Fruit fly (Drosophila melanogaster) whole organism, embryonic: ENCODE results near the gene Paics.
A peak's percentile ranks its signal among the peaks of the same experiment; 100 is the strongest.

Experiments used
- C15 ChIP-seq: fragments of 200-800 bp; sonication (Bioruptor generic); IDR thresholded peaks from 3 replicates; pipeline ENCODE4 v1.3.6; 2022; ENCODE audit warnings: missing biosample characterization, missing genetic modification characterization
- CG10565 ChIP-seq: fragments of 200-800 bp; sonication (Bioruptor generic); optimal IDR thresholded peaks from 3 replicates; lab custom pipeline; 2016; ENCODE audit warnings: missing biosample characterization, mild to moderate bottlenecking, missing genetic modification characterization
- CG11504 ChIP-seq: fragments of 200-800 bp; sonication (Bioruptor generic); optimal IDR thresholded peaks from 3 replicates; lab custom pipeline; 2019; ENCODE audit warnings: missing biosample characterization, mild to moderate bottlenecking, missing genetic modification characterization, moderate library complexity
- CG11696 ChIP-seq: fragments of 200-800 bp; sonication (Bioruptor generic); IDR thresholded peaks from 2 replicates; pipeline ENCODE4 v1.3.6; 2022; ENCODE audit warnings: missing biosample characterization, missing genetic modification characterization
- CG12236 ChIP-seq: fragments of 200-800 bp; sonication (Bioruptor generic); optimal IDR thresholded peaks from 2 replicates; lab custom pipeline; 2016; ENCODE audit warnings: missing biosample characterization, missing genetic modification characterization
- CG12659 ChIP-seq: fragments of 200-800 bp; sonication (Bioruptor generic); optimal IDR thresholded peaks from 3 replicates; lab custom pipeline; 2017; ENCODE audit warnings: mild to moderate bottlenecking, missing biosample characterization, missing genetic modification reagents, missing genetic modification characterization
- CG12744 ChIP-seq: fragments of 200-800 bp; sonication (Bioruptor generic); optimal IDR thresholded peaks from 2 replicates; lab custom pipeline; 2016; ENCODE audit warnings: missing biosample characterization, missing genetic modification characterization
- CG12942 ChIP-seq: fragments of 200-800 bp; sonication (Bioruptor generic); optimal IDR thresholded peaks from 3 replicates; lab custom pipeline; 2016; ENCODE audit warnings: missing biosample characterization, missing genetic modification characterization
- CG13123 ChIP-seq: fragments of 200-800 bp; sonication (Bioruptor generic); optimal IDR thresholded peaks from 2 replicates; lab custom pipeline; 2016; ENCODE audit warnings: missing biosample characterization, missing genetic modification characterization
- CG13624 ChIP-seq: fragments of 200-800 bp; sonication (Bioruptor generic); optimal IDR thresholded peaks from 2 replicates; lab custom pipeline; 2016; ENCODE audit warnings: missing biosample characterization, missing genetic modification characterization
- CG14667 ChIP-seq: fragments of 200-800 bp; sonication (Bioruptor generic); IDR thresholded peaks from 2 replicates; pipeline ENCODE4 v1.3.6; 2022; ENCODE audit warnings: missing biosample characterization, missing genetic modification characterization
- CG17328 ChIP-seq: fragments of 200-800 bp; sonication (Bioruptor generic); IDR thresholded peaks from 2 replicates; pipeline ENCODE4 v1.3.6; 2022; ENCODE audit warnings: missing biosample characterization, missing genetic modification characterization
- CG17359 ChIP-seq: fragments of 200-800 bp; sonication (Bioruptor generic); optimal IDR thresholded peaks from 3 replicates; lab custom pipeline; 2018; ENCODE audit warnings: missing biosample characterization, mild to moderate bottlenecking, missing genetic modification characterization, moderate library complexity
- CG18764 ChIP-seq: fragments of 200-800 bp; sonication (Bioruptor generic); optimal IDR thresholded peaks from 3 replicates; lab custom pipeline; 2016; ENCODE audit warnings: missing biosample characterization, missing genetic modification characterization
- CG2889 ChIP-seq: fragments of 200-800 bp; sonication (Bioruptor generic); IDR thresholded peaks from 3 replicates; pipeline ENCODE4 v1.3.6; 2022; ENCODE audit warnings: missing biosample characterization, missing genetic modification characterization
- CG3726 ChIP-seq: fragments of 200-800 bp; sonication (Bioruptor generic); IDR thresholded peaks from 3 replicates; pipeline ENCODE4, ENCODE4 v1.3.6; 2022; ENCODE audit warnings: missing biosample characterization, missing genetic modification characterization
- CG5180 ChIP-seq: fragments of 200-800 bp; sonication (Bioruptor generic); optimal IDR thresholded peaks from 3 replicates; lab custom pipeline; 2017; ENCODE audit warnings: missing biosample characterization, missing genetic modification characterization, mild to moderate bottlenecking, moderate library complexity, missing genetic modification reagents
- CG5953 ChIP-seq: fragments of 200-800 bp; sonication (Bioruptor generic); IDR thresholded peaks from 2 replicates; pipeline ENCODE4 v1.3.6; 2022; ENCODE audit warnings: missing biosample characterization, missing genetic modification characterization
- CG6272 ChIP-seq: fragments of 200-800 bp; sonication (Bioruptor generic); IDR thresholded peaks from 2 replicates; pipeline ENCODE4 v1.3.6; 2022; ENCODE audit warnings: missing biosample characterization, missing genetic modification characterization
- CG6654 ChIP-seq: fragments of 200-800 bp; sonication (Bioruptor generic); optimal IDR thresholded peaks from 2 replicates; lab custom pipeline; 2017; ENCODE audit warnings: missing biosample characterization, mild to moderate bottlenecking, missing genetic modification characterization
- CG8089 ChIP-seq: fragments of 200-800 bp; sonication (Bioruptor generic); optimal IDR thresholded peaks from 3 replicates; lab custom pipeline; 2016; ENCODE audit warnings: missing biosample characterization, missing genetic modification characterization
- Deaf1 ChIP-seq: fragments of 200-800 bp; optimal IDR thresholded peaks from 3 replicates; lab custom pipeline; 2019; ENCODE audit warnings: missing biosample characterization, mild to moderate bottlenecking, missing genetic modification characterization, moderate library complexity
- Doc2 ChIP-seq: fragments of 200-800 bp; sonication (Bioruptor generic); IDR thresholded peaks from 2 replicates; pipeline ENCODE4 v1.3.6; 2022; ENCODE audit warnings: missing biosample characterization, missing genetic modification characterization
- HLH3B ChIP-seq: fragments of 200-800 bp; sonication (Bioruptor generic); IDR thresholded peaks from 2 replicates; pipeline ENCODE4 v1.3.6; 2022; ENCODE audit warnings: missing biosample characterization, missing genetic modification characterization
- HmgZ ChIP-seq: fragments of 200-800 bp; sonication (Bioruptor generic); optimal IDR thresholded peaks from 2 replicates; lab custom pipeline; 2018; ENCODE audit warnings: missing biosample characterization, mild to moderate bottlenecking, missing genetic modification characterization
- Kr ChIP-seq: fragments of 200-800 bp; sonication (Bioruptor generic); optimal IDR thresholded peaks from 2 replicates; lab custom pipeline; 2017; ENCODE audit warnings: missing biosample characterization, mild to moderate bottlenecking, missing genetic modification characterization
- MESR4 ChIP-seq: fragments of 200-800 bp; sonication (Bioruptor generic); optimal IDR thresholded peaks from 2 replicates; lab custom pipeline; 2018; ENCODE audit warnings: missing biosample characterization, mild to moderate bottlenecking, missing genetic modification characterization, moderate library complexity
- Mrtf ChIP-seq: fragments of 200-800 bp; sonication (Bioruptor generic); IDR thresholded peaks from 3 replicates; pipeline ENCODE4 v1.3.6; 2022; ENCODE audit warnings: missing biosample characterization, missing genetic modification characterization
- NK7.1 ChIP-seq: fragments of 200-800 bp; sonication (Bioruptor generic); optimal IDR thresholded peaks from 3 replicates; lab custom pipeline; 2016; ENCODE audit warnings: missing biosample characterization, missing genetic modification characterization
- NfI ChIP-seq: fragments of 200-800 bp; sonication (Bioruptor generic); optimal IDR thresholded peaks from 3 replicates; lab custom pipeline; 2018; ENCODE audit warnings: missing biosample characterization, mild to moderate bottlenecking, missing genetic modification characterization, moderate library complexity
- Vsx1 ChIP-seq: fragments of 200-800 bp; sonication (Bioruptor generic); optimal IDR thresholded peaks from 2 replicates; lab custom pipeline; 2017; ENCODE audit warnings: missing biosample characterization, mild to moderate bottlenecking, missing genetic modification characterization, missing genetic modification reagents
- bowl ChIP-seq: fragments of 200-800 bp; sonication (Bioruptor generic); IDR thresholded peaks from 2 replicates; pipeline ENCODE4 v1.3.6; 2022; ENCODE audit warnings: missing biosample characterization, missing genetic modification characterization
- btn ChIP-seq: fragments of 200-800 bp; sonication (Bioruptor generic); optimal IDR thresholded peaks from 2 replicates; lab custom pipeline; 2016; ENCODE audit warnings: missing biosample characterization, missing genetic modification characterization
- cato ChIP-seq: fragments of 200-800 bp; sonication (Bioruptor generic); optimal IDR thresholded peaks from 2 replicates; lab custom pipeline; 2016; ENCODE audit warnings: missing biosample characterization, missing genetic modification characterization, borderline replicate concordance
- danr ChIP-seq: fragments of 200-800 bp; sonication (Bioruptor generic); IDR thresholded peaks from 2 replicates; pipeline ENCODE4 v1.3.6; 2022; ENCODE audit warnings: missing biosample characterization, missing genetic modification characterization
- dimm ChIP-seq: fragments of 200-800 bp; sonication (Bioruptor generic); IDR thresholded peaks from 2 replicates; pipeline ENCODE4 v1.3.6; 2022; ENCODE audit warnings: missing biosample characterization, missing genetic modification characterization
- emc ChIP-seq: fragments of 200-800 bp; sonication (Bioruptor generic); optimal IDR thresholded peaks from 2 replicates; lab custom pipeline; 2016; ENCODE audit warnings: missing biosample characterization, missing genetic modification characterization
- eyg ChIP-seq: fragments of 200-800 bp; sonication (Bioruptor generic); optimal IDR thresholded peaks from 3 replicates; lab custom pipeline; 2016; ENCODE audit warnings: missing biosample characterization, missing genetic modification characterization
- gem ChIP-seq: fragments of 200-800 bp; sonication (Bioruptor generic); optimal IDR thresholded peaks from 2 replicates; lab custom pipeline; 2019; ENCODE audit warnings: missing biosample characterization, mild to moderate bottlenecking, missing genetic modification characterization, moderate library complexity
- gro ChIP-seq: fragments of 200-800 bp; sonication (Bioruptor generic); optimal IDR thresholded peaks from 2 replicates; lab custom pipeline; 2016; ENCODE audit warnings: missing biosample characterization, missing genetic modification characterization
- hb ChIP-seq: fragments of 200-800 bp; sonication (Bioruptor generic); IDR thresholded peaks from 3 replicates; pipeline ENCODE4 v1.3.6; 2022; ENCODE audit warnings: missing biosample characterization, missing genetic modification characterization; ENCODE audit not compliant: partially characterized antibody
- jing ChIP-seq: fragments of 200-800 bp; sonication (Bioruptor generic); optimal IDR thresholded peaks from 2 replicates; lab custom pipeline; 2018; ENCODE audit warnings: missing biosample characterization, mild to moderate bottlenecking, missing genetic modification characterization
- kni ChIP-seq: fragments of 200-800 bp; sonication (Bioruptor generic); optimal IDR thresholded peaks from 3 replicates; lab custom pipeline; 2017; ENCODE audit warnings: mild to moderate bottlenecking, missing biosample characterization, missing genetic modification reagents, missing genetic modification characterization
- lbe ChIP-seq: fragments of 200-800 bp; sonication (Bioruptor generic); optimal IDR thresholded peaks from 2 replicates; lab custom pipeline; 2016; ENCODE audit warnings: missing biosample characterization, mild to moderate bottlenecking, missing genetic modification characterization
- lmd ChIP-seq: fragments of 200-800 bp; sonication (Bioruptor generic); IDR thresholded peaks from 2 replicates; pipeline ENCODE4 v1.3.6; 2022; ENCODE audit warnings: missing biosample characterization, missing genetic modification characterization
- mirr ChIP-seq: fragments of 200-800 bp; sonication (Bioruptor generic); optimal IDR thresholded peaks from 3 replicates; lab custom pipeline; 2018; ENCODE audit warnings: missing biosample characterization, mild to moderate bottlenecking, missing genetic modification characterization
- nmo ChIP-seq: fragments of 200-800 bp; sonication (Bioruptor generic); optimal IDR thresholded peaks from 2 replicates; lab custom pipeline; 2018; ENCODE audit warnings: missing biosample characterization, mild to moderate bottlenecking, missing genetic modification characterization, moderate library complexity
- peb ChIP-seq: fragments of 200-800 bp; sonication (Bioruptor generic); IDR thresholded peaks from 2 replicates; pipeline ENCODE4 v1.3.6; 2022; ENCODE audit warnings: missing biosample characterization, missing genetic modification characterization
- pnt ChIP-seq: fragments of 200-800 bp; sonication (Bioruptor generic); optimal IDR thresholded peaks from 3 replicates; lab custom pipeline; 2016; ENCODE audit warnings: missing biosample characterization, missing genetic modification characterization
- unpg ChIP-seq: fragments of 200-800 bp; sonication (Bioruptor generic); optimal IDR thresholded peaks from 3 replicates; lab custom pipeline; 2018; ENCODE audit warnings: missing biosample characterization, mild to moderate bottlenecking, missing genetic modification characterization, moderate library complexity
- zfh2 ChIP-seq: fragments of 200-800 bp; sonication (Bioruptor generic); optimal IDR thresholded peaks from 2 replicates; lab custom pipeline; 2016; ENCODE audit warnings: missing biosample characterization, missing genetic modification characterization

The Paics gene

dm6 chrX:12737057-12737734 is 23.2 kb downstream of the Paics start (continued):
- TF ChIP-seq unpg (GFP tag; lab: Kevin White, UChicago) (peak; percentile 8), gem (tag; lab: Kevin White, UChicago) (peak; percentile 8), Mrtf (no peak), dimm (GFP tag; lab: Robert Waterston, UW) (no peak), CG8089 (GFP tag; lab: Kevin White, UChicago) (no peak), CG18764 (no peak), CG11696 (GFP tag; lab: Robert Waterston, UW) (no peak), CG10565 (GFP tag; lab: Kevin White, UChicago) (no peak), Deaf1 (tag; lab: Kevin White, UChicago) (no peak), kni (GFP tag; lab: Kevin White, UChicago) (peak; percentile 99), MESR4 (GFP tag; lab: Kevin White, UChicago) (no peak), Vsx1 (no peak), eyg (GFP tag; lab: Kevin White, UChicago) (no peak), pnt (GFP tag; lab: Kevin White, UChicago) (no peak), jing (no peak), zfh2 (GFP tag; lab: Kevin White, UChicago) (no peak), CG17359 (tag; lab: Kevin White, UChicago) (no peak), Doc2 (GFP tag; lab: Robert Waterston, UW) (no peak), lbe (GFP tag; lab: Kevin White, UChicago) (peak; percentile 61), HLH3B (GFP tag; lab: Robert Waterston, UW) (no peak), bowl (GFP tag; lab: Robert Waterston, UW) (no peak), CG14667 (GFP tag; lab: Robert Waterston, UW) (no peak), CG12942 (no peak), nmo (GFP tag; lab: Kevin White, UChicago) (no peak), NK7.1 (GFP tag; lab: Kevin White, UChicago) (peak; percentile 27), CG12744 (GFP tag; lab: Kevin White, UChicago) (no peak), CG12659 (GFP tag; lab: Kevin White, UChicago) (no peak), cato (GFP tag; lab: Kevin White, UChicago) (no peak), C15 (GFP tag; lab: Robert Waterston, UW) (no peak), CG6272 (GFP tag; lab: Robert Waterston, UW) (no peak), peb (GFP tag; lab: Robert Waterston, UW) (no peak), CG6654 (GFP tag; lab: Kevin White, UChicago) (no peak), CG17328 (GFP tag; lab: Robert Waterston, UW) (no peak), CG5180 (GFP tag; lab: Kevin White, UChicago) (peak; percentile 69), CG2889 (GFP tag; lab: Robert Waterston, UW) (no peak), gro (GFP tag; lab: Kevin White, UChicago) (no peak), NfI (GFP tag; lab: Kevin White, UChicago) (no peak), CG13123 (no peak), btn (GFP tag; lab: Kevin White, UChicago) (no peak), HmgZ (no peak), CG11504 (peak; percentile 1), CG5953 (GFP tag; lab: Robert Waterston, UW) (no peak), emc (GFP tag; lab: Kevin White, UChicago) (no peak), danr (no peak), CG12236 (GFP tag; lab: Kevin White, UChicago) (no peak), lmd (GFP tag; lab: Robert Waterston, UW) (no peak; the same call in 1 of the 2 replicates), hb (GFP tag; lab: Robert Waterston, UW) (no peak), CG3726 (GFP tag; lab: Robert Waterston, UW) (no peak), mirr (GFP tag; lab: Kevin White, UChicago) (peak; percentile 52), CG13624 (peak; percentile 7), Kr (GFP tag; lab: Kevin White, UChicago) (no peak)
